Fruit fly (Drosophila melanogaster) Kc167 (cell line): Measurements from ENCODE around the gene Vajk1.

Source experiments
- Myc ChIP-seq: fragments of >200 bp; optimal IDR thresholded peaks from 2 replicates; lab custom pipeline; 2017; ENCODE audit warnings: missing external identifiers
- Sin3A ChIP-seq: fragments of >200 bp; optimal IDR thresholded peaks from 2 replicates; lab custom pipeline; 2018; ENCODE audit warnings: missing external identifiers
- h ChIP-seq: fragments of >200 bp; optimal IDR thresholded peaks from 3 replicates; lab custom pipeline; 2018; ENCODE audit warnings: missing external identifiers
- insv ChIP-seq: fragments of >200 bp; optimal IDR thresholded peaks from 3 replicates; lab custom pipeline; 2018; ENCODE audit warnings: missing external identifiers
- psq ChIP-seq: fragments of >200 bp; optimal IDR thresholded peaks from 2 replicates; lab custom pipeline; 2017; ENCODE audit warnings: missing external identifiers
- ttk ChIP-seq: sonication (Bioruptor generic); optimal IDR thresholded peaks from 2 replicates; lab custom pipeline; 2017; ENCODE audit warnings: missing external identifiers

The Vajk1 gene

dm6 chr2L:13877934-13878580, 45.3 kb downstream of the Vajk1 start:
- no peak for TF ChIP-seq insv (lab: Kevin White, UChicago)
- TF ChIP-seq Sin3A: no peak
- no peak for TF ChIP-seq h (lab: Kevin White, UChicago)
- no peak for TF ChIP-seq ttk (lab: Kevin White, UChicago)

- TF ChIP-seq h (lab: Kevin White, UChicago) (no peak), psq (lab: Kevin White, UChicago) (no peak), insv (lab: Kevin White, UChicago) (no peak), Myc (lab: Kevin White, UChicago) (no peak), Sin3A (no peak), ttk (lab: Kevin White, UChicago) (no peak)
These were observed 46.7 kb downstream of the Vajk1 start for dm6 chr2L:13876698-13877097.

DNA sequence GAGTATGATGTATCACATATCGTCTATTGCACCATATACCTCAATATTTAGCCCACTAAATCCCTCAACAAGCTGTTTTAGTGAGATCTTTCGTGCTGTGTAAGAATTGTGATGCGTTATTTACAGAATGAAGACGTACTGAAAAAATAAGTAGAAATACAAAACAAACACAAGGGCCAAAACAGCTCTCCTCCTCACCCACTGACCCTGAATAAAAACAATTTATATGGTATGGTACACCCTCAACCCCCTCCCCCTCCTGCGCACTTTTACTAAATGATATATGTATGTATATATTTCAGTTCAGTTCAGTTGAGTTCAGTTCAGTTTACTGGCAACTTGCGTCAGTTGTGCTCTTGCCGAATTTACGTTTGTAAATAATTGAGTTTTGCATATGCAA, 50.2 kb downstream of the Vajk1 start:
- TF ChIP-seq Sin3A: no peak
- TF ChIP-seq insv (lab: Kevin White, UChicago): no peak
- no peak for TF ChIP-seq h (lab: Kevin White, UChicago)
- TF ChIP-seq Myc (lab: Kevin White, UChicago): no peak
- TF ChIP-seq psq (lab: Kevin White, UChicago): no peak
- TF ChIP-seq ttk (lab: Kevin White, UChicago): no peak
